Worm (Caenorhabditis elegans) whole organism, L2 larva: ENCODE data around the gene C34F11.8.

ENCODE experiments used
- R02D3.7 ChIP-seq: fragments of 150-350 bp; optimal IDR thresholded peaks from 2 replicates; lab custom pipeline; 2014; ENCODE audit warnings: missing biosample characterization, missing genetic modification characterization
- fos-1 ChIP-seq: fragments of 150-350 bp; optimal IDR thresholded peaks from 2 replicates; lab custom pipeline; 2014; ENCODE audit warnings: missing biosample characterization, missing genetic modification characterization
- unc-39 ChIP-seq: fragments of 150-350 bp; optimal IDR thresholded peaks from 2 replicates; lab custom pipeline; 2014; ENCODE audit warnings: missing biosample characterization, missing genetic modification characterization

- TF ChIP-seq unc-39 (tag; lab: Kevin White, UChicago) (no peak), fos-1 (tag; lab: Kevin White, UChicago) (no peak), R02D3.7 (no peak)
Measured at ce11 chrII:5178609-5179008, 32.2 kb downstream of the C34F11.8 start.
